Worm (Caenorhabditis elegans) whole organism, L4/young adult: ENCODE measurements around the gene acbp-5.

Experiments used
- W03F9.2 ChIP-seq: fragments of 150-350 bp; optimal IDR thresholded peaks from 2 replicates; lab custom pipeline; 2014; ENCODE audit warnings: missing biosample characterization, missing genetic modification characterization
- dao-5 ChIP-seq: sonication (generic microtip); optimal IDR thresholded peaks from 2 replicates; lab custom pipeline; 2016; ENCODE audit warnings: missing genotype, missing genetic modification characterization, moderate library complexity, missing compliant biosample characterization
- him-1 ChIP-seq: sonication (generic microtip); optimal IDR thresholded peaks from 2 replicates; lab custom pipeline; 2016; ENCODE audit warnings: missing genotype, missing genetic modification reagents, missing genetic modification characterization, missing compliant biosample characterization

DNA sequence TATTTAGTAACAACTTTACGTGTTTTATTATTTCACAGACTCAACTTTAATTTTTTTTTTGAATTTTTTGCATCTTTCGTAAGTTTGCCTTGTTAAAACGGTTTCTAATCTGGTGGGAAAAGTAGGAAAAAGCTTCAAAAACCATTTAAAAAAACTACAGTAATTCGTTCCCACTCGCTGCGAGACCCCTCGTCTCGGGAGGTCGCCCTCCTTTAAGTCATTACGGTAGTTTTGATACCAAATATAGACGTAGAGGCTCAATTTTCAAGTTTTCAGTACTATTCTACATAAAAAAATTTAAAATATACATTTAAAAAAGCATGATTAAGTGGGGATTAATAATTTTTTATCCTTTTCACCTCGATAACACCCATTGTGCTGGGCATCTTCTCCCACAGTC is 619 bp downstream of the acbp-5 start:
- TF ChIP-seq him-1 (tag; lab: Kevin White, UChicago), result no peak
- no peak for TF ChIP-seq W03F9.2 (tag; lab: Kevin White, UChicago)
- TF ChIP-seq dao-5 (tag; lab: Kevin White, UChicago), result no peak
